Fruit fly (Drosophila melanogaster): Measurements from ENCODE around the gene CG32983.

Gene CG32983

dm6 chr2L:8879241-8879931, 13.7 kb downstream of the CG32983 start:
- TF ChIP-seq Pif1A (GFP tag; optimal IDR thresholded peaks at IDR 0.05) (no peak), Pif1B (GFP tag; optimal IDR thresholded peaks at IDR 0.05) (no peak), CG8159 (tag; optimal IDR thresholded peaks at IDR 0.05) (no peak), CG12605 (GFP tag; IDR thresholded peaks at IDR 0.05) (no peak), EcR (GFP tag; optimal IDR thresholded peaks at IDR 0.05) (no peak), CG14655 (GFP tag; optimal IDR thresholded peaks at IDR 0.05) (no peak), CG13204 (GFP tag; optimal IDR thresholded peaks at IDR 0.05) (no peak), Ets98B (GFP tag; IDR thresholded peaks at IDR 0.05) (no peak), CG4496 (GFP tag; IDR thresholded peaks at IDR 0.05) (no peak), CG15710 (tag; optimal IDR thresholded peaks at IDR 0.05) (no peak), CG10348 (GFP tag; IDR thresholded peaks at IDR 0.05) (no peak), fd96Ca (GFP tag; IDR thresholded peaks at IDR 0.05) (no peak), CG17806 (tag; optimal IDR thresholded peaks at IDR 0.05) (no peak), Snoo (tag; optimal IDR thresholded peaks at IDR 0.05) (no peak), CG8301 (tag; optimal IDR thresholded peaks at IDR 0.05) (no peak), CG9948 (tag; optimal IDR thresholded peaks at IDR 0.05) (no peak), CG32121 (GFP tag; IDR thresholded peaks at IDR 0.05) (no peak)

- no peak for TF ChIP-seq Ets98B (GFP tag; IDR thresholded peaks at IDR 0.05)
- TF ChIP-seq CG34367 (tag; optimal IDR thresholded peaks at IDR 0.05): no peak
- no peak for TF ChIP-seq CG17806 (tag; optimal IDR thresholded peaks at IDR 0.05)
- no peak for TF ChIP-seq fd96Ca (GFP tag; IDR thresholded peaks at IDR 0.05)
- no peak for TF ChIP-seq CG9948 (tag; optimal IDR thresholded peaks at IDR 0.05)
- no peak for TF ChIP-seq CG4496 (GFP tag; IDR thresholded peaks at IDR 0.05)
- TF ChIP-seq CG32121 (GFP tag; IDR thresholded peaks at IDR 0.05): no peak
- TF ChIP-seq CG10348 (GFP tag; IDR thresholded peaks at IDR 0.05): no peak
- no peak for TF ChIP-seq CG14655 (GFP tag; optimal IDR thresholded peaks at IDR 0.05)
- TF ChIP-seq CG8159 (tag; optimal IDR thresholded peaks at IDR 0.05): no peak
- no peak for TF ChIP-seq D1 (tag; optimal IDR thresholded peaks at IDR 0.05)
- no peak for TF ChIP-seq Snoo (tag; optimal IDR thresholded peaks at IDR 0.05)
- no peak for TF ChIP-seq CG15710 (tag; optimal IDR thresholded peaks at IDR 0.05)
- no peak for TF ChIP-seq CG8301 (tag; optimal IDR thresholded peaks at IDR 0.05)
- TF ChIP-seq Pif1A (GFP tag; optimal IDR thresholded peaks at IDR 0.05): no peak
Measured at dm6 chr2L:8881095-8881494, 15.4 kb downstream of the CG32983 start.

- no peak for TF ChIP-seq CG8301 (tag; optimal IDR thresholded peaks at IDR 0.05)
Measured at dm6 chr2L:8884102-8884501, 18.5 kb downstream of the CG32983 start.

DNA sequence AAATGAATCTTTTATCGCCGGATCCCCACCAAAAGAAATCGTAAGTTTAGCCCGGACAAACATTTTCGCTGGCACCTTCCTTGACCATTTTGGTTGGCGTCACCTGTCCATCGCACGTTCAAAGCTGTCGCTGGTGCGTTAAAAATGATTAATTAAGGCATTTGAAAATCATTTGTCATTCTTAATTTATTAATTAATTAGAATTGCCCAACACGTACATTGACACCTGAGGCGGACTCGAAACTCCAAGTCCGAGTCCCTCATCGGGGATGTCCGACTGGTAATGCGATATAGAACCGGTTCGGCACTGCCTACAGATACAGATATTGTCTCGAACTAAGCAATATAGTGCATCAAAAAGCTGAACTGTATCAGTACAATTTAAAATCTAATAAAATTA, 22.6 kb downstream of the CG32983 start:
- TF ChIP-seq EcR (GFP tag; optimal IDR thresholded peaks at IDR 0.05): no peak
- no peak for TF ChIP-seq CG12605 (GFP tag; IDR thresholded peaks at IDR 0.05)
- no peak for TF ChIP-seq CG34367 (tag; optimal IDR thresholded peaks at IDR 0.05)
- TF ChIP-seq CG32121 (GFP tag; IDR thresholded peaks at IDR 0.05): no peak
- no peak for TF ChIP-seq D1 (tag; optimal IDR thresholded peaks at IDR 0.05)
- TF ChIP-seq CG9948 (tag; optimal IDR thresholded peaks at IDR 0.05): no peak
- no peak for TF ChIP-seq CG13204 (GFP tag; optimal IDR thresholded peaks at IDR 0.05)
- no peak for TF ChIP-seq CG17806 (tag; optimal IDR thresholded peaks at IDR 0.05)
- TF ChIP-seq CG8159 (tag; optimal IDR thresholded peaks at IDR 0.05): no peak
- TF ChIP-seq gl (tag; optimal IDR thresholded peaks at IDR 0.05): no peak
- no peak for TF ChIP-seq CG15710 (tag; optimal IDR thresholded peaks at IDR 0.05)
- no peak for TF ChIP-seq rn (GFP tag; IDR thresholded peaks at IDR 0.05)
- no peak for TF ChIP-seq CG10348 (GFP tag; IDR thresholded peaks at IDR 0.05)
- no peak; the same call in 2 of the 3 replicates for TF ChIP-seq CG4496 (GFP tag; IDR thresholded peaks at IDR 0.05)
- TF ChIP-seq Pif1B (GFP tag; optimal IDR thresholded peaks at IDR 0.05): no peak
- TF ChIP-seq CG14655 (GFP tag; optimal IDR thresholded peaks at IDR 0.05): no peak
- TF ChIP-seq Ets98B (GFP tag; IDR thresholded peaks at IDR 0.05): no peak
- no peak for TF ChIP-seq CG8301 (tag; optimal IDR thresholded peaks at IDR 0.05)

dm6 chr2L:8888720-8889119, 23.1 kb downstream of the CG32983 start:
- TF ChIP-seq fd96Ca (GFP tag; IDR thresholded peaks at IDR 0.05) (no peak), CG9948 (tag; optimal IDR thresholded peaks at IDR 0.05) (no peak), CG32121 (GFP tag; IDR thresholded peaks at IDR 0.05) (no peak), CG17806 (tag; optimal IDR thresholded peaks at IDR 0.05) (no peak), D1 (tag; optimal IDR thresholded peaks at IDR 0.05) (no peak), CG4496 (GFP tag; IDR thresholded peaks at IDR 0.05) (no peak), gl (tag; optimal IDR thresholded peaks at IDR 0.05) (no peak), CG10348 (GFP tag; IDR thresholded peaks at IDR 0.05) (no peak), Pif1A (GFP tag; optimal IDR thresholded peaks at IDR 0.05) (no peak), EcR (GFP tag; optimal IDR thresholded peaks at IDR 0.05) (no peak), Ets98B (GFP tag; IDR thresholded peaks at IDR 0.05) (no peak), CG14655 (GFP tag; optimal IDR thresholded peaks at IDR 0.05) (no peak), Snoo (tag; optimal IDR thresholded peaks at IDR 0.05) (no peak), CG34367 (tag; optimal IDR thresholded peaks at IDR 0.05) (no peak), CG8301 (tag; optimal IDR thresholded peaks at IDR 0.05) (no peak), CG8159 (tag; optimal IDR thresholded peaks at IDR 0.05) (no peak), CG15710 (tag; optimal IDR thresholded peaks at IDR 0.05) (no peak), CG13204 (GFP tag; optimal IDR thresholded peaks at IDR 0.05) (no peak)

DNA sequence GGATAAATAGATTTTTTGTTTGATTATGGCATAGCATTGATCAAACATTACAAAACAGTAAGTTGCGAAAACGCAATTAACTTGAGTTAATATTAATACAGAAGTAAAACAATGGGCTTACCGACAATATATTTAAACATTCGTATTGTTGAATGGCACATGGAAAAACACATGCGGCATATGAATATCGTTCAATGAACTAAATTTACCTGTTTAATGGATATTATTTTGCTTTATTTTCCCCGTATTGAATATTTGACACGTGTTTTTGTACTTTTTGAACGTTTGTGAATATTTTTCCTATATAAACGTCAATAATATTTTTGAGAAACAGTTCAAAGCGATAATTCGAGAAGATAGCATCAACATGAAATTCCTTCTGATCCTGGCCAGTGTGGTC, 25.5 kb downstream of the CG32983 start, which contains the start of gene CG42713:
Gene CG42713 (plus strand): TSS at position 301 of the 400 bp plus-strand sequence.
- TF ChIP-seq rn (GFP tag; IDR thresholded peaks at IDR 0.05) (no peak), CG4496 (GFP tag; IDR thresholded peaks at IDR 0.05) (no peak), CG8301 (tag; optimal IDR thresholded peaks at IDR 0.05) (no peak), Ets98B (GFP tag; IDR thresholded peaks at IDR 0.05) (no peak), CG10348 (GFP tag; IDR thresholded peaks at IDR 0.05) (no peak), CG34367 (tag; optimal IDR thresholded peaks at IDR 0.05) (no peak), CG12605 (GFP tag; IDR thresholded peaks at IDR 0.05) (no peak), CG15710 (tag; optimal IDR thresholded peaks at IDR 0.05) (no peak), gl (tag; optimal IDR thresholded peaks at IDR 0.05) (no peak), CG14655 (GFP tag; optimal IDR thresholded peaks at IDR 0.05) (no peak), Snoo (tag; optimal IDR thresholded peaks at IDR 0.05) (no peak), CG8159 (tag; optimal IDR thresholded peaks at IDR 0.05) (no peak), D1 (tag; optimal IDR thresholded peaks at IDR 0.05) (no peak), CG17806 (tag; optimal IDR thresholded peaks at IDR 0.05) (no peak)

Data from whole organism, pupa.